Fruit fly (Drosophila melanogaster): Measurements from ENCODE around the gene CG3473.

The CG3473 gene

dm6 chr2L:14545319-14545740 is 18.2 kb downstream of the CG3473 start (continued):
- no peak for TF ChIP-seq CG2120 (GFP tag; optimal IDR thresholded peaks at IDR 0.05)
- no peak for TF ChIP-seq corto (GFP tag; optimal IDR thresholded peaks at IDR 0.05)
- TF ChIP-seq fd64A (GFP tag; optimal IDR thresholded peaks at IDR 0.05), result peak; percentile 62
- TF ChIP-seq CG30431 (GFP tag; optimal IDR thresholded peaks at IDR 0.05), result peak; percentile 11
- peak; percentile 57 for TF ChIP-seq pnt (GFP tag; optimal IDR thresholded peaks at IDR 0.05)
- TF ChIP-seq Drgx (GFP tag; IDR thresholded peaks at IDR 0.05), result no peak
- TF ChIP-seq CG10979 (tag; optimal IDR thresholded peaks at IDR 0.05), result peak; percentile 7
- peak; percentile 19; the same call in 1 of the 2 replicates for TF ChIP-seq CG3847 (GFP tag; IDR thresholded peaks at IDR 0.05)
- peak; percentile 85 for TF ChIP-seq CG6813 (GFP tag; optimal IDR thresholded peaks at IDR 0.05)
- peak in 1 of 3 experiments; percentile 71 for TF ChIP-seq lola (GFP tag; optimal IDR thresholded peaks at IDR 0.05)
- no peak for TF ChIP-seq repo (GFP tag; optimal IDR thresholded peaks at IDR 0.05)
- TF ChIP-seq pan (optimal IDR thresholded peaks at IDR 0.05), result peak in 1 of 2 experiments; percentile 37
- peak in 1 of 2 experiments; percentile 80 for TF ChIP-seq pan (GFP tag; optimal IDR thresholded peaks at IDR 0.05 in 1 of 2, IDR thresholded peaks at IDR 0.05 in 1 of 2)
- TF ChIP-seq ftz-f1 (GFP tag; optimal IDR thresholded peaks at IDR 0.05), result no peak
- 0 out of 3 replicates have a peak, but pooled peaks have one; percentile 26 for TF ChIP-seq ken (GFP tag; IDR thresholded peaks at IDR 0.05)
- TF ChIP-seq Ada2b (GFP tag; IDR thresholded peaks at IDR 0.05), result no peak
- no peak for TF ChIP-seq toy (GFP tag; IDR thresholded peaks at IDR 0.05)
- peak; percentile 51 for TF ChIP-seq stwl (tag; optimal IDR thresholded peaks at IDR 0.05)
- TF ChIP-seq dati (GFP tag; IDR thresholded peaks at IDR 0.05), result no peak
- TF ChIP-seq pb (GFP tag; optimal IDR thresholded peaks at IDR 0.05), result no peak
- no peak for TF ChIP-seq hkb (optimal IDR thresholded peaks at IDR 0.05)
- peak; percentile 56 for TF ChIP-seq hkb (GFP tag; IDR thresholded peaks at IDR 0.05)
- TF ChIP-seq Hr3 (GFP tag; optimal IDR thresholded peaks at IDR 0.05), result peak; percentile 24
- TF ChIP-seq ham (GFP tag; IDR thresholded peaks at IDR 0.05), result no peak
- TF ChIP-seq dmrt99B (tag; optimal IDR thresholded peaks at IDR 0.05), result no peak
- TF ChIP-seq chinmo (GFP tag; IDR thresholded peaks at IDR 0.05; ENCODE audit: partially characterized antibody), result no peak
- TF ChIP-seq Med (GFP tag), result peak; percentile 86
- peak; percentile 2 for TF ChIP-seq Sry-β (GFP tag; optimal IDR thresholded peaks at IDR 0.05)
- no peak for TF ChIP-seq gsb (GFP tag; IDR thresholded peaks at IDR 0.05)
- TF ChIP-seq en (GFP tag; optimal IDR thresholded peaks at IDR 0.05), result peak; percentile 61
- TF ChIP-seq Dref (GFP tag; IDR thresholded peaks at IDR 0.05), result no peak
- TF ChIP-seq CG7357 (GFP tag; IDR thresholded peaks at IDR 0.05), result no peak
- TF ChIP-seq CG7372 (GFP tag; IDR thresholded peaks at IDR 0.05), result no peak
- no peak for TF ChIP-seq CG17912 (GFP tag; optimal IDR thresholded peaks at IDR 0.05)
- no peak for TF ChIP-seq CG4282 (GFP tag; optimal IDR thresholded peaks at IDR 0.05)
- TF ChIP-seq abd-A (tag; optimal IDR thresholded peaks at IDR 0.05), result peak; percentile 8
- no peak for TF ChIP-seq CG15073 (GFP tag; optimal IDR thresholded peaks at IDR 0.05)
- peak; percentile 38 for TF ChIP-seq HLHmδ (GFP tag; optimal IDR thresholded peaks at IDR 0.05)
- peak; percentile 67 for TF ChIP-seq CrebB (tag; optimal IDR thresholded peaks at IDR 0.05)
- no peak for TF ChIP-seq CG5953 (GFP tag; IDR thresholded peaks at IDR 0.05)
- no peak for TF ChIP-seq Hand (GFP tag; optimal IDR thresholded peaks at IDR 0.05)
- TF ChIP-seq CG18262 (tag; optimal IDR thresholded peaks at IDR 0.05), result peak; percentile 54
- TF ChIP-seq CG15514 (GFP tag; optimal IDR thresholded peaks at IDR 0.05), result no peak
- TF ChIP-seq ERR (GFP tag; optimal IDR thresholded peaks at IDR 0.05), result no peak
- no peak for TF ChIP-seq Ssrp (tag; optimal IDR thresholded peaks at IDR 0.05)
- peak; percentile 38 for TF ChIP-seq CG3163 (GFP tag; optimal IDR thresholded peaks at IDR 0.05)
- TF ChIP-seq mld (GFP tag; IDR thresholded peaks at IDR 0.05; ENCODE audit: partially characterized antibody), result no peak
- TF ChIP-seq CG12219 (GFP tag; optimal IDR thresholded peaks at IDR 0.05), result peak; percentile 17
- TF ChIP-seq CG7963 (GFP tag; IDR thresholded peaks at IDR 0.05; ENCODE audit: partially characterized antibody), result no peak
- peak; percentile 85 for TF ChIP-seq dmrt11E (tag; optimal IDR thresholded peaks at IDR 0.05)
- peak; percentile 19 for TF ChIP-seq CG15011 (GFP tag; optimal IDR thresholded peaks at IDR 0.05)

All from whole organism, embryonic.